Fruit fly (Drosophila melanogaster) whole organism, prepupa: ENCODE results near the gene RPA1.

ENCODE experiments used
- Blimp-1 ChIP-seq: fragments of 200-800 bp; sonication (Bioruptor generic); optimal IDR thresholded peaks from 3 replicates; lab custom pipeline; 2017; ENCODE audit warnings: missing biosample characterization, missing genetic modification characterization, mild to moderate bottlenecking, moderate library complexity, missing genetic modification reagents
- Gug ChIP-seq: fragments of 200-800 bp; sonication (Bioruptor generic); IDR thresholded peaks from 2 replicates; pipeline ENCODE4 v1.3.6; 2022; ENCODE audit warnings: missing biosample characterization, missing genetic modification characterization
- Hr39 ChIP-seq: fragments of 200-800 bp; sonication (Bioruptor generic); optimal IDR thresholded peaks from 2 replicates; lab custom pipeline; 2016; ENCODE audit warnings: missing biosample characterization, missing genetic modification characterization
- OdsH ChIP-seq: fragments of 200-800 bp; sonication (Bioruptor generic); optimal IDR thresholded peaks from 3 replicates; lab custom pipeline; 2016; ENCODE audit warnings: missing biosample characterization, missing genetic modification characterization
- Sox102F ChIP-seq: fragments of 200-800 bp; sonication (Bioruptor generic); optimal IDR thresholded peaks from 2 replicates; lab custom pipeline; 2016; ENCODE audit warnings: missing biosample characterization, mild to moderate bottlenecking, missing genetic modification characterization
- Sox15 ChIP-seq: fragments of 200-800 bp; sonication (Bioruptor generic); optimal IDR thresholded peaks from 3 replicates; lab custom pipeline; 2016; ENCODE audit warnings: missing biosample characterization, missing genetic modification characterization
- fd85E ChIP-seq: fragments of 200-800 bp; sonication (Bioruptor generic); optimal IDR thresholded peaks from 3 replicates; lab custom pipeline; 2016; ENCODE audit warnings: missing biosample characterization, missing genetic modification characterization
- fkh ChIP-seq: fragments of 200-800 bp; sonication (Bioruptor generic); optimal IDR thresholded peaks from 3 replicates; lab custom pipeline; 2017; ENCODE audit warnings: missing biosample characterization, mild to moderate bottlenecking, missing genetic modification characterization, moderate library complexity

dm6 chr3R:8261634-8262033, 2.6 kb downstream of the RPA1 start:
- TF ChIP-seq Blimp-1 (no peak), Sox102F (no peak), fd85E (GFP tag; lab: Kevin White, UChicago) (no peak), Gug (no peak), Sox15 (no peak), Hr39 (GFP tag; lab: Kevin White, UChicago) (no peak), fkh (no peak), OdsH (GFP tag; lab: Kevin White, UChicago) (no peak)
